Fruit fly (Drosophila melanogaster) whole organism, embryonic: ENCODE results near the gene Sfp93F.

Experiments used
- CG15479 ChIP-seq: fragments of 200-800 bp; sonication (Bioruptor generic); optimal IDR thresholded peaks from 3 replicates; lab custom pipeline; 2019; ENCODE audit warnings: missing biosample characterization, mild to moderate bottlenecking, missing genetic modification characterization, moderate library complexity
- dan ChIP-seq: fragments of 200-800 bp; sonication (Bioruptor generic); IDR thresholded peaks from 2 replicates; pipeline ENCODE4 v1.3.6; 2022; ENCODE audit warnings: missing biosample characterization, missing genetic modification characterization

dm6 chr3R:21775766-21776165 is 39.7 kb upstream of the Sfp93F start, which contains the start of the genes GABA-B-R2 and CG6800:
- TF ChIP-seq CG15479 (GFP tag; lab: Kevin White, UChicago) = no peak
- no peak for TF ChIP-seq dan (GFP tag; lab: Robert Waterston, UW)
